Fruit fly (Drosophila melanogaster): ENCODE data around the gene Mon1.

- no peak for TF ChIP-seq dsf (GFP tag; optimal IDR thresholded peaks at IDR 0.05; ENCODE audit: borderline replicate concordance)
- TF ChIP-seq sv (GFP tag; optimal IDR thresholded peaks at IDR 0.05), result no peak
- TF ChIP-seq CG9705 (GFP tag; optimal IDR thresholded peaks at IDR 0.05), result no peak
- no peak for TF ChIP-seq Mio (GFP tag; optimal IDR thresholded peaks at IDR 0.05)
- TF ChIP-seq N (GFP tag; optimal IDR thresholded peaks at IDR 0.05), result no peak
- no peak for TF ChIP-seq psq (GFP tag; optimal IDR thresholded peaks at IDR 0.05)
- no peak for TF ChIP-seq woc (GFP tag; optimal IDR thresholded peaks at IDR 0.05)
- TF ChIP-seq OdsH (GFP tag; optimal IDR thresholded peaks at IDR 0.05), result no peak
- no peak for TF ChIP-seq usp (GFP tag; optimal IDR thresholded peaks at IDR 0.05)
- TF ChIP-seq Myc (optimal IDR thresholded peaks at IDR 0.05), result no peak
- no peak for TF ChIP-seq pan (optimal IDR thresholded peaks at IDR 0.05)
Measured at dm6 chr2L:4806109-4806508, 44.3 kb upstream of the Mon1 start.

Measured in whole organism, wandering third instar larva.